Fruit fly (Drosophila melanogaster) whole organism, embryonic: ENCODE results near the gene orion.

Source experiments
- Adf1 ChIP-seq: fragments of 200-800 bp; sonication (Bioruptor generic); IDR thresholded peaks from 2 replicates; pipeline ENCODE4 v1.3.6; 2022; ENCODE audit warnings: missing biosample characterization, missing genetic modification characterization
- CG11398 ChIP-seq: fragments of 200-800 bp; sonication (Bioruptor generic); optimal IDR thresholded peaks from 2 replicates; lab custom pipeline; 2016; ENCODE audit warnings: missing biosample characterization, missing genetic modification characterization
- CG12219 ChIP-seq: fragments of 200-800 bp; sonication (Bioruptor generic); optimal IDR thresholded peaks from 3 replicates; lab custom pipeline; 2018; ENCODE audit warnings: missing biosample characterization, mild to moderate bottlenecking, missing genetic modification characterization
- CG12744 ChIP-seq: fragments of 200-800 bp; sonication (Bioruptor generic); optimal IDR thresholded peaks from 2 replicates; lab custom pipeline; 2016; ENCODE audit warnings: missing biosample characterization, missing genetic modification characterization
- CG13296 ChIP-seq: fragments of 200-800 bp; sonication (Bioruptor generic); optimal IDR thresholded peaks from 3 replicates; lab custom pipeline; 2018; ENCODE audit warnings: missing biosample characterization, mild to moderate bottlenecking, missing genetic modification characterization
- CG13894 ChIP-seq: fragments of 200-800 bp; sonication (Bioruptor generic); optimal IDR thresholded peaks from 3 replicates; lab custom pipeline; 2018; ENCODE audit warnings: missing biosample characterization, mild to moderate bottlenecking, missing genetic modification characterization, moderate library complexity
- CG14667 ChIP-seq: fragments of 200-800 bp; sonication (Bioruptor generic); IDR thresholded peaks from 2 replicates; pipeline ENCODE4 v1.3.6; 2022; ENCODE audit warnings: missing biosample characterization, missing genetic modification characterization
- CG14965 ChIP-seq: fragments of 200-800 bp; sonication (Bioruptor generic); optimal IDR thresholded peaks from 2 replicates; lab custom pipeline; 2016; ENCODE audit warnings: missing biosample characterization, missing genetic modification characterization, borderline replicate concordance
- CG15011 ChIP-seq: fragments of 200-800 bp; sonication (Bioruptor generic); optimal IDR thresholded peaks from 3 replicates; lab custom pipeline; 2018; ENCODE audit warnings: missing biosample characterization, mild to moderate bottlenecking, missing genetic modification characterization
- CG15514 ChIP-seq: fragments of 200-800 bp; sonication (Bioruptor generic); optimal IDR thresholded peaks from 3 replicates; lab custom pipeline; 2017; ENCODE audit warnings: missing biosample characterization, missing genetic modification characterization, mild to moderate bottlenecking, moderate library complexity, missing genetic modification reagents
- CG17359 ChIP-seq: fragments of 200-800 bp; sonication (Bioruptor generic); optimal IDR thresholded peaks from 3 replicates; lab custom pipeline; 2018; ENCODE audit warnings: missing biosample characterization, mild to moderate bottlenecking, missing genetic modification characterization, moderate library complexity
- CG18011 ChIP-seq: fragments of 200-800 bp; sonication (Bioruptor generic); optimal IDR thresholded peaks from 2 replicates; lab custom pipeline; 2017; ENCODE audit warnings: missing biosample characterization, missing genetic modification characterization, mild to moderate bottlenecking, moderate library complexity, missing genotype
- CG31224 ChIP-seq: fragments of 200-800 bp; sonication (Bioruptor generic); IDR thresholded peaks from 2 replicates; pipeline ENCODE4 v1.3.6; 2022; ENCODE audit warnings: missing biosample characterization, missing genetic modification characterization
- CG32772 ChIP-seq: fragments of 200-800 bp; sonication (Bioruptor generic); IDR thresholded peaks from 2 replicates; pipeline ENCODE4 v1.3.6; 2022; ENCODE audit warnings: missing biosample characterization, missing genetic modification characterization
- CG3407 ChIP-seq: fragments of 200-800 bp; sonication (Bioruptor generic); optimal IDR thresholded peaks from 2 replicates; lab custom pipeline; 2018; ENCODE audit warnings: missing biosample characterization, mild to moderate bottlenecking, missing genetic modification characterization
- CG34376 ChIP-seq: fragments of 200-800 bp; sonication (Bioruptor generic); optimal IDR thresholded peaks from 2 replicates; lab custom pipeline; 2018; ENCODE audit warnings: missing biosample characterization, mild to moderate bottlenecking, missing genetic modification characterization
- CG4617 ChIP-seq: fragments of 200-800 bp; sonication (Bioruptor generic); optimal IDR thresholded peaks from 3 replicates; lab custom pipeline; 2016; ENCODE audit warnings: missing biosample characterization, missing genetic modification characterization, borderline replicate concordance
- CG6765 ChIP-seq: fragments of 200-800 bp; sonication (Bioruptor generic); optimal IDR thresholded peaks from 3 replicates; lab custom pipeline; 2017; ENCODE audit warnings: missing biosample characterization, mild to moderate bottlenecking, missing genetic modification characterization
- CG7786 ChIP-seq: fragments of 200-800 bp; sonication (Bioruptor generic); optimal IDR thresholded peaks from 2 replicates; lab custom pipeline; 2016; ENCODE audit warnings: missing biosample characterization, missing genetic modification characterization
- CG8281 ChIP-seq: fragments of 200-800 bp; sonication (Bioruptor generic); optimal IDR thresholded peaks from 2 replicates; lab custom pipeline; 2018; ENCODE audit warnings: missing biosample characterization, mild to moderate bottlenecking, missing genetic modification characterization, moderate library complexity
- CG8944 ChIP-seq: fragments of 200-800 bp; sonication (Bioruptor generic); optimal IDR thresholded peaks from 3 replicates; lab custom pipeline; 2016; ENCODE audit warnings: missing biosample characterization, missing genetic modification characterization
- CG9215 ChIP-seq: fragments of 200-800 bp; sonication (Bioruptor generic); IDR thresholded peaks from 2 replicates; pipeline ENCODE4 v1.3.6; 2022; ENCODE audit warnings: missing biosample characterization, missing genetic modification characterization
- CkIIα-i1 ChIP-seq: fragments of 200-800 bp; sonication (Bioruptor generic); IDR thresholded peaks from 2 replicates; pipeline ENCODE4 v1.3.6; 2022; ENCODE audit warnings: missing biosample characterization, missing genetic modification characterization
- D19A ChIP-seq: fragments of 200-800 bp; optimal IDR thresholded peaks from 3 replicates; lab custom pipeline; 2019; ENCODE audit warnings: missing biosample characterization, mild to moderate bottlenecking, missing genetic modification characterization, moderate library complexity
- Dbx ChIP-seq: fragments of 200-800 bp; sonication (Bioruptor generic); IDR thresholded peaks from 3 replicates; pipeline ENCODE4 v1.3.6; 2022; ENCODE audit warnings: missing biosample characterization, missing genetic modification characterization
- Doc3 ChIP-seq: fragments of 200-800 bp; sonication (Bioruptor generic); IDR thresholded peaks from 3 replicates; pipeline ENCODE4 v1.3.6; 2022; ENCODE audit warnings: missing biosample characterization, missing genetic modification characterization; ENCODE audit not compliant: partially characterized antibody
- E2f1 ChIP-seq: fragments of 200-800 bp; sonication (Bioruptor generic); IDR thresholded peaks from 2 replicates; pipeline ENCODE4 v1.3.6; 2022; ENCODE audit warnings: missing biosample characterization, missing genetic modification characterization
- Hmx ChIP-seq: fragments of 200-800 bp; sonication (Bioruptor generic); optimal IDR thresholded peaks from 2 replicates; lab custom pipeline; 2016; ENCODE audit warnings: missing biosample characterization, missing genetic modification characterization
- Hr51 ChIP-seq, 2 experiments: fragments of 200-800 bp; sonication (Bioruptor generic); optimal IDR thresholded peaks; 2 replicates in 1 of 2; 3 replicates in 1 of 2; lab custom pipeline; 2016 to 2018; ENCODE audit warnings: missing biosample characterization in 2 of 2, missing genetic modification characterization in 2 of 2, mild to moderate bottlenecking in 1 of 2, moderate library complexity in 1 of 2
- Lhr ChIP-seq: fragments of 200-800 bp; sonication (Bioruptor generic); optimal IDR thresholded peaks from 3 replicates; lab custom pipeline; 2017; ENCODE audit warnings: mild to moderate bottlenecking, missing biosample characterization, missing genetic modification reagents, missing genetic modification characterization
- Stat92E ChIP-seq, 3 experiments: fragments of >200 bp in 2 of 3; fragments of 200-800 bp in 1 of 3; sonication (Bioruptor generic) in 1 of 3; optimal IDR thresholded peaks; 2 replicates each; lab custom pipeline; 2017 to 2019; ENCODE audit warnings: missing biosample characterization in 3 of 3, missing genetic modification characterization in 3 of 3, mild to moderate bottlenecking in 1 of 3, moderate library complexity in 1 of 3
- az2 ChIP-seq: fragments of 200-800 bp; sonication (Bioruptor generic); optimal IDR thresholded peaks from 3 replicates; lab custom pipeline; 2016; ENCODE audit warnings: missing biosample characterization, missing genetic modification characterization
- bsh ChIP-seq, 2 experiments: fragments of 200-800 bp; sonication (Bioruptor generic); optimal IDR thresholded peaks; 2 replicates each; lab custom pipeline; 2017 to 2018; ENCODE audit warnings: mild to moderate bottlenecking in 2 of 2, missing biosample characterization in 2 of 2, missing genetic modification characterization in 2 of 2, moderate library complexity in 1 of 2
- chn ChIP-seq: fragments of 200-800 bp; sonication (Bioruptor generic); optimal IDR thresholded peaks from 2 replicates; lab custom pipeline; 2016; ENCODE audit warnings: missing biosample characterization, missing genetic modification characterization
- dmrt99B ChIP-seq: fragments of 200-800 bp; sonication (Bioruptor generic); optimal IDR thresholded peaks from 2 replicates; lab custom pipeline; 2018; ENCODE audit warnings: missing biosample characterization, mild to moderate bottlenecking, missing genetic modification characterization, moderate library complexity
- dpn ChIP-seq, 2 experiments: fragments of 200-800 bp; sonication (Bioruptor generic); optimal IDR thresholded peaks; 3 replicates each; lab custom pipeline; 2016; ENCODE audit warnings: missing biosample characterization in 2 of 2, missing genetic modification characterization in 2 of 2
- eyg ChIP-seq: fragments of 200-800 bp; sonication (Bioruptor generic); optimal IDR thresholded peaks from 3 replicates; lab custom pipeline; 2016; ENCODE audit warnings: missing biosample characterization, missing genetic modification characterization
- insv ChIP-seq, 2 experiments: fragments of 200-800 bp; sonication (Bioruptor generic); optimal IDR thresholded peaks; 3 replicates each; lab custom pipeline; 2016 to 2018; ENCODE audit warnings: missing biosample characterization in 2 of 2, missing genetic modification characterization in 2 of 2
- ken ChIP-seq: fragments of 200-800 bp; sonication (Bioruptor generic); IDR thresholded peaks from 3 replicates; pipeline ENCODE4 v1.3.6; 2022; ENCODE audit warnings: missing biosample characterization, missing genetic modification characterization
- nerfin-1 ChIP-seq: fragments of 200-800 bp; sonication (Bioruptor generic); optimal IDR thresholded peaks from 3 replicates; lab custom pipeline; 2019; ENCODE audit warnings: missing biosample characterization, mild to moderate bottlenecking, missing genetic modification characterization, moderate library complexity
- odd ChIP-seq: fragments of 200-800 bp; sonication (Bioruptor generic); optimal IDR thresholded peaks from 2 replicates; lab custom pipeline; 2017; ENCODE audit warnings: missing biosample characterization, mild to moderate bottlenecking, missing genetic modification characterization
- otp ChIP-seq: fragments of 200-800 bp; sonication (Bioruptor generic); IDR thresholded peaks from 3 replicates; pipeline ENCODE4, ENCODE4 v1.3.6; 2022; ENCODE audit warnings: missing biosample characterization, missing genetic modification characterization
- p53 ChIP-seq: fragments of 200-800 bp; sonication (Bioruptor generic); optimal IDR thresholded peaks from 2 replicates; lab custom pipeline; 2016; ENCODE audit warnings: missing biosample characterization, missing genetic modification characterization
- pb ChIP-seq: fragments of 200-800 bp; sonication (Bioruptor generic); optimal IDR thresholded peaks from 3 replicates; lab custom pipeline; 2016; ENCODE audit warnings: missing biosample characterization, missing genetic modification characterization
- tin ChIP-seq: fragments of 200-800 bp; sonication (Bioruptor generic); optimal IDR thresholded peaks from 3 replicates; lab custom pipeline; 2016; ENCODE audit warnings: missing biosample characterization, missing genetic modification characterization
- tio ChIP-seq: fragments of 200-800 bp; sonication (Bioruptor generic); optimal IDR thresholded peaks from 2 replicates; lab custom pipeline; 2017; ENCODE audit warnings: missing biosample characterization, missing genetic modification characterization, inconsistent platforms
- tll ChIP-seq, 2 experiments: fragments of 200-800 bp in 1 of 2; fragments of >200 bp in 1 of 2; sonication (Bioruptor generic) in 1 of 2; optimal IDR thresholded peaks; 2 replicates each; lab custom pipeline; 2017 to 2019; ENCODE audit warnings: missing biosample characterization in 2 of 2, missing genetic modification characterization in 2 of 2, mild to moderate bottlenecking in 1 of 2, moderate library complexity in 1 of 2
- usp ChIP-seq: fragments of >200 bp; optimal IDR thresholded peaks from 2 replicates; lab custom pipeline; 2017; ENCODE audit warnings: missing biosample characterization, missing genetic modification characterization
- yki ChIP-seq: fragments of >200 bp; optimal IDR thresholded peaks from 3 replicates; lab custom pipeline; 2018

The orion gene

dm6 chrX:7920081-7920688, 26.5 kb downstream of the orion start, which contains the start of the genes hdm and Ykt6 (continued):
- TF ChIP-seq CG3407 (GFP tag; lab: Kevin White, UChicago): no peak
- TF ChIP-seq CG7786 (GFP tag; lab: Kevin White, UChicago): peak; percentile 85
- TF ChIP-seq CkIIα-i1 (GFP tag; lab: Robert Waterston, UW): no peak
- TF ChIP-seq CG13296 (GFP tag; lab: Kevin White, UChicago): peak; percentile 59
- TF ChIP-seq dpn (GFP tag; optimal IDR thresholded peaks at IDR 0.05; lab: Kevin White, UChicago): peak; percentile 86 to 87
- TF ChIP-seq CG4617 (GFP tag; lab: Kevin White, UChicago): peak; percentile 80
- peak; percentile 80; the same call in 1 of the 2 replicates for TF ChIP-seq E2f1 (GFP tag; lab: Robert Waterston, UW)
- peak; percentile 73 for TF ChIP-seq CG11398 (GFP tag; lab: Kevin White, UChicago)
- TF ChIP-seq insv (GFP tag; optimal IDR thresholded peaks at IDR 0.05; lab: Kevin White, UChicago): peak in 1 of 2 experiments; percentile 45
- TF ChIP-seq CG32772 (GFP tag; lab: Robert Waterston, UW): peak; percentile 50; the same call in 1 of the 2 replicates
- TF ChIP-seq CG17359 (tag; lab: Kevin White, UChicago): peak; percentile 76
- TF ChIP-seq tio (GFP tag; lab: Kevin White, UChicago): no peak
- peak; percentile 62 for TF ChIP-seq CG34376 (GFP tag; lab: Kevin White, UChicago)
- TF ChIP-seq tin (GFP tag; lab: Kevin White, UChicago): peak; percentile 83
- TF ChIP-seq CG8944: peak; percentile 71
- TF ChIP-seq CG14965 (GFP tag; lab: Kevin White, UChicago): peak; percentile 39
- peak; percentile 66 for TF ChIP-seq CG31224 (GFP tag; lab: Robert Waterston, UW)
- no peak for TF ChIP-seq CG15011 (GFP tag; lab: Kevin White, UChicago)
- peak; percentile 84 for TF ChIP-seq ken (GFP tag; lab: Robert Waterston, UW)
- TF ChIP-seq CG15514 (GFP tag; lab: Kevin White, UChicago): peak; percentile 82
- TF ChIP-seq pb (GFP tag; lab: Kevin White, UChicago): peak; percentile 31
- TF ChIP-seq CG8281 (tag; lab: Kevin White, UChicago): no peak
- peak; percentile 76 for TF ChIP-seq chn (GFP tag; lab: Kevin White, UChicago)
- peak; percentile 71 for TF ChIP-seq CG14667 (GFP tag; lab: Robert Waterston, UW)
- no peak for TF ChIP-seq CG13894
- TF ChIP-seq usp: no peak
- TF ChIP-seq Adf1 (GFP tag; lab: Robert Waterston, UW): peak; percentile 60
- peak; percentile 53 for TF ChIP-seq CG12219 (GFP tag; lab: Kevin White, UChicago)
- no peak for TF ChIP-seq odd (GFP tag; lab: Kevin White, UChicago)
- TF ChIP-seq nerfin-1 (tag; lab: Kevin White, UChicago): peak; percentile 43
- peak in 1 of 2 experiments; percentile 72 for TF ChIP-seq Hr51 (GFP tag; optimal IDR thresholded peaks at IDR 0.05; lab: Kevin White, UChicago)
- TF ChIP-seq p53: peak; percentile 51
- no peak for TF ChIP-seq dmrt99B (tag; lab: Kevin White, UChicago)
- TF ChIP-seq CG6765 (GFP tag; lab: Kevin White, UChicago): peak; percentile 37
- TF ChIP-seq Dbx (GFP tag; lab: Robert Waterston, UW): peak; percentile 87
- peak; percentile 80 for TF ChIP-seq otp
- peak; percentile 77 for TF ChIP-seq az2
- TF ChIP-seq CG18011 (GFP tag; lab: Kevin White, UChicago): peak; percentile 61
- TF ChIP-seq CG12744 (GFP tag; lab: Kevin White, UChicago): peak; percentile 58
- TF ChIP-seq eyg (GFP tag; lab: Kevin White, UChicago): peak; percentile 61
- peak; percentile 59 for TF ChIP-seq D19A (tag; lab: Kevin White, UChicago)
- TF ChIP-seq CG9215 (GFP tag; lab: Robert Waterston, UW): peak; percentile 74
- peak; percentile 45 for TF ChIP-seq Hmx (GFP tag; lab: Kevin White, UChicago)
- TF ChIP-seq Lhr (GFP tag; lab: Kevin White, UChicago): peak; percentile 52
- TF ChIP-seq yki (lab: Kevin White, UChicago): no peak
- peak; percentile 98 for TF ChIP-seq Doc3 (GFP tag; lab: Robert Waterston, UW)
- TF ChIP-seq tll (GFP tag; optimal IDR thresholded peaks at IDR 0.05; lab: Kevin White, UChicago): no peak
- peak in 1 of 2 experiments; percentile 78 for TF ChIP-seq bsh (GFP tag; optimal IDR thresholded peaks at IDR 0.05; lab: Kevin White, UChicago)
- peak in 1 of 3 experiments; percentile 10 for TF ChIP-seq Stat92E (GFP tag; optimal IDR thresholded peaks at IDR 0.05; lab: Kevin White, UChicago)
